Fruit fly (Drosophila melanogaster) whole organism, wandering third instar larva: ENCODE data around the gene cad.

Source experiments
- Abd-B ChIP-seq: fragments of >200 bp; optimal IDR thresholded peaks from 2 replicates; lab custom pipeline; 2017; ENCODE audit warnings: missing biosample characterization, missing genetic modification characterization
- CG32264 ChIP-seq: fragments of 200-800 bp; sonication (Bioruptor generic); optimal IDR thresholded peaks from 2 replicates; lab custom pipeline; 2016; ENCODE audit warnings: missing biosample characterization, missing genetic modification characterization
- CG9705 ChIP-seq: fragments of 200-800 bp; sonication (Bioruptor generic); optimal IDR thresholded peaks from 2 replicates; lab custom pipeline; 2018; ENCODE audit warnings: missing biosample characterization, mild to moderate bottlenecking, missing genetic modification characterization
- CrebA ChIP-seq: fragments of 200-800 bp; sonication (Bioruptor generic); optimal IDR thresholded peaks from 2 replicates; lab custom pipeline; 2016; ENCODE audit warnings: missing biosample characterization, mild to moderate bottlenecking, missing genetic modification characterization, borderline replicate concordance
- Dif ChIP-seq: fragments of 200-275, 200-300 bp; sonication (Bioruptor generic); optimal IDR thresholded peaks from 2 replicates; lab custom pipeline; 2018; ENCODE audit warnings: missing biosample characterization, missing genetic modification characterization; ENCODE audit not compliant: partially characterized antibody
- GATAd ChIP-seq: sonication (Bioruptor generic); optimal IDR thresholded peaks from 2 replicates; lab custom pipeline; 2016; ENCODE audit warnings: missing biosample characterization, missing genetic modification characterization
- HLH106 ChIP-seq: fragments of 200-800 bp; optimal IDR thresholded peaks from 3 replicates; lab custom pipeline; 2019; ENCODE audit warnings: missing biosample characterization, mild to moderate bottlenecking, missing genetic modification characterization, moderate library complexity
- Hnf4 ChIP-seq: fragments of 200-800 bp; sonication (Bioruptor generic); optimal IDR thresholded peaks from 2 replicates; lab custom pipeline; 2016; ENCODE audit warnings: missing biosample characterization, mild to moderate bottlenecking, missing genetic modification characterization
- Hr83 ChIP-seq: fragments of 200-300 bp; sonication (Bioruptor generic); optimal IDR thresholded peaks from 2 replicates; lab custom pipeline; 2016; ENCODE audit warnings: missing biosample characterization, mild to moderate bottlenecking, missing genetic modification characterization, moderate library complexity; ENCODE audit not compliant: poor library complexity, severe bottlenecking
- Jra ChIP-seq: sonication (Bioruptor generic); optimal IDR thresholded peaks from 2 replicates; lab custom pipeline; 2016; ENCODE audit warnings: missing biosample characterization, missing genetic modification characterization
- Myc ChIP-seq: fragments of >200 bp; optimal IDR thresholded peaks from 2 replicates; lab custom pipeline; 2017
- N ChIP-seq: fragments of >200 bp; optimal IDR thresholded peaks from 2 replicates; lab custom pipeline; 2018; ENCODE audit warnings: missing biosample characterization, missing external identifiers, missing genetic modification characterization
- Rel ChIP-seq, 2 experiments: fragments of 200-800 bp; sonication (Bioruptor generic) in 1 of 2; optimal IDR thresholded peaks; 2 replicates in 1 of 2; 3 replicates in 1 of 2; lab custom pipeline; 2016 to 2019; ENCODE audit warnings: mild to moderate bottlenecking in 2 of 2, missing biosample characterization in 2 of 2, missing genetic modification characterization in 2 of 2, moderate library complexity in 1 of 2
- Vsx2 ChIP-seq: fragments of 200-300, 225-300 bp; sonication (Bioruptor generic); optimal IDR thresholded peaks from 2 replicates; lab custom pipeline; 2018; ENCODE audit warnings: missing biosample characterization, missing genetic modification characterization; ENCODE audit not compliant: partially characterized antibody
- br ChIP-seq: fragments of 200-800 bp; sonication (Bioruptor generic); optimal IDR thresholded peaks from 2 replicates; lab custom pipeline; 2016; ENCODE audit warnings: missing biosample characterization, missing genetic modification characterization
- brk ChIP-seq: fragments of 200-800 bp; sonication (Bioruptor generic); optimal IDR thresholded peaks from 2 replicates; lab custom pipeline; 2016; ENCODE audit warnings: missing biosample characterization, mild to moderate bottlenecking, missing genetic modification characterization
- dmrt93B ChIP-seq: fragments of 200-800 bp; sonication (Bioruptor generic); optimal IDR thresholded peaks from 2 replicates; lab custom pipeline; 2018; ENCODE audit warnings: missing biosample characterization, mild to moderate bottlenecking, missing genetic modification characterization
- dsf ChIP-seq: sonication (Bioruptor generic); optimal IDR thresholded peaks from 2 replicates; lab custom pipeline; 2016; ENCODE audit warnings: missing biosample characterization, missing genetic modification characterization, borderline replicate concordance
- foxo ChIP-seq, 2 experiments: fragments of 200-800 bp; sonication (Bioruptor generic); optimal IDR thresholded peaks; 2 replicates in 1 of 2; 3 replicates in 1 of 2; lab custom pipeline; 2016 to 2017; ENCODE audit warnings: missing biosample characterization in 2 of 2, missing genetic modification characterization in 2 of 2
- h ChIP-seq: fragments of 200-800 bp; sonication (Bioruptor generic); optimal IDR thresholded peaks from 3 replicates; lab custom pipeline; 2016; ENCODE audit warnings: missing biosample characterization, mild to moderate bottlenecking, missing genetic modification characterization
- jim ChIP-seq: fragments of 175-275, 200-325 bp; sonication (Bioruptor generic); optimal IDR thresholded peaks from 2 replicates; lab custom pipeline; 2016; ENCODE audit warnings: missing biosample characterization, mild to moderate bottlenecking, missing genetic modification characterization
- lola ChIP-seq: fragments of >200 bp; optimal IDR thresholded peaks from 2 replicates; lab custom pipeline; 2017; ENCODE audit warnings: missing biosample characterization, missing genetic modification characterization
- psq ChIP-seq: fragments of 200-800 bp; sonication (Bioruptor generic); optimal IDR thresholded peaks from 3 replicates; lab custom pipeline; 2017; ENCODE audit warnings: missing biosample characterization, mild to moderate bottlenecking, missing genetic modification characterization, moderate library complexity
- rgr ChIP-seq: fragments of 200-800 bp; sonication (Bioruptor generic); optimal IDR thresholded peaks from 3 replicates; lab custom pipeline; 2016; ENCODE audit warnings: missing biosample characterization, mild to moderate bottlenecking, missing genetic modification characterization
- sage ChIP-seq: fragments of 200-800 bp; sonication (Bioruptor generic); optimal IDR thresholded peaks from 2 replicates; lab custom pipeline; 2016; ENCODE audit warnings: missing biosample characterization, mild to moderate bottlenecking, missing genetic modification characterization
- sv ChIP-seq: fragments of 200-800 bp; sonication (Bioruptor generic); optimal IDR thresholded peaks from 3 replicates; lab custom pipeline; 2016; ENCODE audit warnings: missing biosample characterization, missing genetic modification characterization
- usp ChIP-seq: fragments of >200 bp; optimal IDR thresholded peaks from 2 replicates; lab custom pipeline; 2017; ENCODE audit warnings: missing biosample characterization, missing genetic modification characterization
- woc ChIP-seq: sonication (Bioruptor generic); optimal IDR thresholded peaks from 2 replicates; lab custom pipeline; 2016; ENCODE audit warnings: missing biosample characterization, mild to moderate bottlenecking, missing genetic modification characterization

The cad gene

DNA sequence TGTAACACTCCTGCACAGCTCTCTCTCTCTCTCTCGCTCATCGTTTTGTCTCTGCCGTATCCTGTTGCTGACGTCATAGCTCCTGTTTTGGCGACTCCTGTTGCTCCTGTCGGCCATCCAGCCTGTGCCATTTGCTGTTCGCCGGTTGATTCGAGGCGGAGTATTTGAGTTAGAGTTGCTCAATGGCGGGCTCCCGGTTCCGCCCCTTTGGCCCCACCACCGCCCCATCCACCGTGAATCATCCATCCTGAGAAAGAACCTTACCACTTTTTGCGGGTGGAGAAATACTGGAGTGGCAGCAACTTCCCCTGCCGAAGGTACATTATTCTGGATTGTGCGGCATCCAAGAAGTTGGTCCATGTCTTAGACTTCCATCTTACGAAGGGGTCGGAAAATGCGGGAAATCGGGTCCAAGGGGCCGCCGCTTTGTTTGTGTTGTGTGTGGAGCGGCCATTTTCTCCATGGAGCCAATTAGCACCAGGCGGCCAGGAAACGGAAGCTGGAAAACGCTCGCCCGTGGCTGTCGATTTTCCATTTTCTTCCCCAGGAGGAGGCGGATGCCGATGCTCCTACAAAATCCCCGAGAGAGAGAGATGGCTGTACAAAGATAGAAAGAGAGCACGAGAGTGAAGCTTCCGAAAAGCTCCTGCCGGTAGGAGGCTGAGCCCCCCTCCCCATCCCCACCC is 38.1 kb downstream of the cad start:
- no peak for TF ChIP-seq br (GFP tag; lab: Kevin White, UChicago)
- peak; percentile 25 for TF ChIP-seq Vsx2 (GFP tag; lab: Kevin White, UChicago)
- TF ChIP-seq, all 38 proteins: peak for 1

- no peak for TF ChIP-seq woc
Measured at dm6 chr2L:20809229-20809628, 38.7 kb downstream of the cad start.

DNA sequence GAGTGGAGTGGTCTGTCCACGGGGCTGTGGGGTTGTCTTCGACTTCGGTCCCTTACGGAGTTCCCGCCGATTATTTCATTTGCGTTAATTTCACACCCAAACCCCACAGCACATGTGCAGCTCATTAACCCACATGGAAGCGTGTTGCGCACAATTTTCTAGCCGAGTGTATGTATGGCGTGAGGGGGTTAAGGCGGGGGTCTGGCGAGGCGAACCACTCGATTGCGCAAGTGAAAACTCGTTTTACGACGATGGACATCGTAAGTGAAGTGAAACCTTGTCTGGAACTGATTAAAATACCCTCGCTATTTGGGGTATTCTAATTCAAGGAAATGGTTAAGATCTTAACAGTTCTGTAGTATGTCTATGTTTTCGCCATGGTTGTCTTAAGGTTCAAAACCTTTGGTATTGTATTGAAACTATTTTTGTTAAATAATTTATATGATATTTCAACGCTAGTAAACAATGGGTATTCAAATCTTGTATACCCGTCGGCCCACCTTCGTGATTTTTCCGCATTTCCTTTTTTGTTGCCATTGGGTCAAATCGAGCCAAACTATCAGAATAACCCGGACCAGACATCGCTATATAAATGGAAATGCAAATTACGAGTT is 40.6 kb downstream of the cad start:
- TF ChIP-seq sv: peak; percentile 10
- no peak for TF ChIP-seq Dif
- no peak for TF ChIP-seq Hnf4 (GFP tag; lab: Kevin White, UChicago)
- TF ChIP-seq, all 38 proteins: peak for 1

dm6 chr2L:20812283-20813189 is 42.0 kb downstream of the cad start:
- no peak for TF ChIP-seq dsf (GFP tag; lab: Kevin White, UChicago)
- no peak for TF ChIP-seq br (GFP tag; lab: Kevin White, UChicago)

DNA sequence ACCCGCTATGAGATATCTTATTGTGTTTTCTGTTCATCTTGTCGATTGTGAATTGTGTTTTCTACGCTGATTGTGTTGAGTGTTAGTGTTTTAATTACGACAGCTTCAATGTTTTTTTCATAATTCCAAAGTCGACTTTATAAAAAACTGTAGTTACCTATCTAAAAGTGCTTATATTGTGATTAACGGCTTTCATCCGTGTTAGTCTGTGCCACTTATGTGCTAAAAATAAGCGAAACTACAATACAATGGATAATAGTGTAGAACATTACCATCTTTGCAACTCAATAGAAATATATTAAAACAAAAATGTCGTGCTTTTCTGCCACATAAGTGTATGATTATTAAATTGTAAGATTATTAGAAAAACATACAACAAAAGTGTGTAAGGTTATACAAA is 45.6 kb downstream of the cad start, which contains the start of gene CG33322:
TSS of gene CG33322 (minus strand) at position 101 of the 400 bp plus-strand sequence.
- TF ChIP-seq br (GFP tag; lab: Kevin White, UChicago): no peak
- no peak for TF ChIP-seq Myc (lab: Kevin White, UChicago)
- TF ChIP-seq Vsx2 (GFP tag; lab: Kevin White, UChicago): no peak
- TF ChIP-seq N (GFP tag; lab: Kevin White, UChicago): no peak
- TF ChIP-seq Rel (GFP tag; optimal IDR thresholded peaks at IDR 0.05; lab: Kevin White, UChicago): no peak
- TF ChIP-seq Rel (tag; optimal IDR thresholded peaks at IDR 0.05; lab: Kevin White, UChicago): no peak
- no peak for TF ChIP-seq rgr (GFP tag; lab: Kevin White, UChicago)
- no peak for TF ChIP-seq CG9705
- TF ChIP-seq usp (GFP tag; lab: Kevin White, UChicago): no peak
- TF ChIP-seq dsf (GFP tag; lab: Kevin White, UChicago): no peak
- no peak for TF ChIP-seq Hr83 (GFP tag; lab: Kevin White, UChicago)
- TF ChIP-seq foxo (GFP tag; optimal IDR thresholded peaks at IDR 0.05; lab: Kevin White, UChicago): no peak
- TF ChIP-seq dmrt93B (GFP tag; lab: Kevin White, UChicago): no peak
- no peak for TF ChIP-seq CG32264 (GFP tag; lab: Kevin White, UChicago)
- TF ChIP-seq CrebA (GFP tag; lab: Kevin White, UChicago): no peak
- TF ChIP-seq HLH106: no peak
- TF ChIP-seq brk (GFP tag; lab: Kevin White, UChicago): no peak
- TF ChIP-seq Abd-B (GFP tag; lab: Kevin White, UChicago): no peak
- no peak for TF ChIP-seq woc
- no peak for TF ChIP-seq lola (GFP tag; lab: Kevin White, UChicago)

- TF ChIP-seq sage (GFP tag; lab: Kevin White, UChicago) (no peak), psq (GFP tag; lab: Kevin White, UChicago) (no peak), GATAd (GFP tag; lab: Kevin White, UChicago) (no peak), CG32264 (GFP tag; lab: Kevin White, UChicago) (no peak), HLH106 (no peak), Jra (GFP tag; lab: Kevin White, UChicago) (no peak), Vsx2 (GFP tag; lab: Kevin White, UChicago) (no peak), Rel (GFP tag; optimal IDR thresholded peaks at IDR 0.05; lab: Kevin White, UChicago) (no peak), Rel (tag; optimal IDR thresholded peaks at IDR 0.05; lab: Kevin White, UChicago) (no peak), brk (GFP tag; lab: Kevin White, UChicago) (no peak), Dif (no peak), jim (GFP tag; lab: Kevin White, UChicago) (no peak), h (no peak), Hr83 (GFP tag; lab: Kevin White, UChicago) (no peak), N (GFP tag; lab: Kevin White, UChicago) (no peak)
Measured at dm6 chr2L:20817170-20817569, 46.6 kb downstream of the cad start, which contains the start of gene CheB38b. TSS of gene CheB38b (minus strand) at chr2L:20817270.
